Worm (Caenorhabditis elegans) whole organism, L3 larva: ENCODE measurements around the gene clec-180.

Experiments
- aly-2 ChIP-seq: fragments of 150-350 bp; optimal IDR thresholded peaks from 2 replicates; lab custom pipeline; 2014; ENCODE audit warnings: missing biosample characterization, missing genetic modification characterization
- pqm-1 ChIP-seq: fragments of 150-350 bp; optimal IDR thresholded peaks from 2 replicates; lab custom pipeline; 2017; ENCODE audit warnings: missing biosample characterization, missing genetic modification characterization, inconsistent platforms

DNA sequence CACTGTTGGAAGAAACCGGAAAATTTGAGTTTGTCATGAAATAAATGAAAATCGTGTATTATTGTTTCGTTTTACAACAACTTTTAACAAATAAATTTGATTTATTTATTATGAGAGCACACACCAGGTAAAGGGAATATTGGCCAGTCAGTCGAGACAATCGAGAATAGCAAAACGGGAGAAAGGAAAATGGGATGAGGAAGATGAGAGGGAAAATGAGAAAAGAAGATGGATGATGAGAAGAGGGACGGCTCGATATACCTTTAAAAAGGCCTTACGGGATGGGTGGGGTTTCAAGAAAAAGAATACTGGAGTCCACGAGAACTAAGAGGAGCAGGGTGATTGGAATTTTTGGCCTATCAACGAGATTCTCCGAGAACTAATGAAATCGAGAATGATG, 10.0 kb upstream of the clec-180 start:
- TF ChIP-seq pqm-1 (tag; lab: Kevin White, UChicago) (no peak), aly-2 (tag; lab: Kevin White, UChicago) (no peak)
